Worm (Caenorhabditis elegans) whole organism, L1 larva: ENCODE results near the gene F53C3.7.

Experiments
- C34B4.2 ChIP-seq: sonication (generic microtip); optimal IDR thresholded peaks from 2 replicates; lab custom pipeline; 2017; ENCODE audit warnings: mild to moderate bottlenecking, missing genetic modification characterization, missing compliant biosample characterization
- F16B12.6 ChIP-seq: fragments of 150-350 bp; optimal IDR thresholded peaks from 2 replicates; lab custom pipeline; 2014; ENCODE audit warnings: missing biosample characterization, missing genetic modification characterization
- Y116A8C.19 ChIP-seq: sonication (generic microtip); optimal IDR thresholded peaks from 2 replicates; lab custom pipeline; 2016; ENCODE audit warnings: missing compliant biosample characterization, missing genetic modification characterization, borderline replicate concordance
- aha-1 ChIP-seq: fragments of 150-350 bp; optimal IDR thresholded peaks from 2 replicates; lab custom pipeline; 2014; ENCODE audit warnings: missing biosample characterization, missing genetic modification characterization
- aly-2 ChIP-seq: fragments of 150-350 bp; optimal IDR thresholded peaks from 2 replicates; lab custom pipeline; 2014; ENCODE audit warnings: missing biosample characterization, missing genetic modification characterization
- blmp-1 ChIP-seq: fragments of 150-350 bp; optimal IDR thresholded peaks from 2 replicates; lab custom pipeline; 2014; ENCODE audit warnings: missing biosample characterization, missing genetic modification characterization
- ceh-8 ChIP-seq: fragments of 200-800 bp; sonication (Bioruptor generic); optimal IDR thresholded peaks from 2 replicates; lab custom pipeline; 2018; ENCODE audit warnings: mild to moderate bottlenecking, missing genetic modification characterization, moderate library complexity, missing compliant biosample characterization
- ceh-88 ChIP-seq: fragments of 200-800 bp; sonication (Bioruptor generic); IDR thresholded peaks from 2 replicates; pipeline ENCODE4 v1.3.6; 2022; ENCODE audit warnings: missing genetic modification characterization, missing compliant biosample characterization
- ceh-90 ChIP-seq: sonication (generic microtip); optimal IDR thresholded peaks from 2 replicates; lab custom pipeline; 2016; ENCODE audit warnings: missing genetic modification characterization, missing compliant biosample characterization
- dpl-1 ChIP-seq, 3 experiments: fragments of 150-350 bp in 2 of 3; sonication (generic microtip) in 1 of 3; optimal IDR thresholded peaks; 2 replicates each; lab custom pipeline; 2014 to 2017; ENCODE audit warnings: missing biosample characterization in 3 of 3, missing genetic modification characterization in 3 of 3, missing genetic modification reagents in 3 of 3
- efl-1 ChIP-seq, 4 experiments: fragments of 150-350 bp; optimal IDR thresholded peaks in 3 of 4; peaks in 1 of 4; 1 replicate in 1 of 4; 2 replicates in 3 of 4; lab custom pipeline; 2014; ENCODE audit warnings: missing biosample characterization in 2 of 4, missing genetic modification characterization in 2 of 4, missing genetic modification reagents in 2 of 4
- efl-3 ChIP-seq: fragments of 200-800 bp; sonication (Bioruptor generic); optimal IDR thresholded peaks from 2 replicates; lab custom pipeline; 2018; ENCODE audit warnings: mild to moderate bottlenecking, missing genetic modification characterization, missing compliant biosample characterization
- egl-27 ChIP-seq, 2 experiments: fragments of 150-350 bp in 1 of 2; sonication (generic microtip); optimal IDR thresholded peaks; 3 replicates each; lab custom pipeline; 2017 to 2018; ENCODE audit warnings: missing biosample characterization in 2 of 2, missing genetic modification characterization in 2 of 2, missing genetic modification reagents in 2 of 2
- elt-2 ChIP-seq: sonication (generic microtip); optimal IDR thresholded peaks from 2 replicates; lab custom pipeline; 2016; ENCODE audit warnings: missing genetic modification characterization, mild to moderate bottlenecking, inconsistent platforms, missing compliant biosample characterization, missing genetic modification reagents
- fkh-10 ChIP-seq: sonication (generic microtip); optimal IDR thresholded peaks from 2 replicates; lab custom pipeline; 2017; ENCODE audit warnings: missing biosample characterization, missing genetic modification reagents, missing genetic modification characterization
- fkh-4 ChIP-seq: sonication (generic microtip); optimal IDR thresholded peaks from 2 replicates; lab custom pipeline; 2016; ENCODE audit warnings: missing compliant biosample characterization, missing genetic modification characterization, borderline replicate concordance
- fkh-8 ChIP-seq: sonication (generic microtip); optimal IDR thresholded peaks from 2 replicates; lab custom pipeline; 2016; ENCODE audit warnings: mild to moderate bottlenecking, missing genetic modification characterization, missing compliant biosample characterization
- fos-1 ChIP-seq: fragments of 150-350 bp; optimal IDR thresholded peaks from 2 replicates; lab custom pipeline; 2014; ENCODE audit warnings: missing biosample characterization, missing genetic modification characterization
- grh-1 ChIP-seq: fragments of 200-800 bp; sonication (Bioruptor generic); IDR thresholded peaks from 2 replicates; pipeline ENCODE4 v1.3.6; 2022; ENCODE audit warnings: missing genetic modification reagents, missing genetic modification characterization, missing compliant biosample characterization
- hlh-17 ChIP-seq: fragments of 200-800 bp; sonication (Bioruptor generic); optimal IDR thresholded peaks from 2 replicates; lab custom pipeline; 2018; ENCODE audit warnings: missing genetic modification characterization, mild to moderate bottlenecking, missing compliant biosample characterization, moderate library complexity, borderline replicate concordance
- hpl-2 ChIP-seq: fragments of 150-350 bp; optimal IDR thresholded peaks from 2 replicates; lab custom pipeline; 2014; ENCODE audit warnings: missing biosample characterization, missing genetic modification reagents, missing genetic modification characterization
- irx-1 ChIP-seq: sonication (generic microtip); optimal IDR thresholded peaks from 2 replicates; lab custom pipeline; 2016; ENCODE audit warnings: missing genetic modification characterization, missing compliant biosample characterization
- jun-1 ChIP-seq: fragments of 150-350 bp; optimal IDR thresholded peaks from 2 replicates; lab custom pipeline; 2014; ENCODE audit warnings: missing biosample characterization, missing genetic modification reagents, missing genetic modification characterization
- lin-15B ChIP-seq: fragments of 150-350 bp; sonication (generic microtip); optimal IDR thresholded peaks from 3 replicates; lab custom pipeline; 2014; ENCODE audit warnings: missing biosample characterization, missing genetic modification characterization
- lin-35 ChIP-seq, 2 experiments: fragments of 150-350 bp; optimal IDR thresholded peaks; 2 replicates each; lab custom pipeline; 2014; ENCODE audit warnings: missing biosample characterization in 2 of 2, missing genetic modification characterization in 2 of 2, missing genetic modification reagents in 2 of 2
- lin-39 ChIP-seq: fragments of 150-350 bp; optimal IDR thresholded peaks from 2 replicates; lab custom pipeline; 2014; ENCODE audit warnings: missing biosample characterization, missing genetic modification reagents, missing genetic modification characterization
- lsy-2 ChIP-seq, 2 experiments: fragments of 150-350 bp; optimal IDR thresholded peaks; 2 replicates each; lab custom pipeline; 2014; ENCODE audit warnings: missing biosample characterization in 2 of 2, missing genetic modification characterization in 2 of 2
- mab-9 ChIP-seq: fragments of 200-800 bp; sonication (Bioruptor generic); IDR thresholded peaks from 2 replicates; pipeline ENCODE4 v1.3.6; 2022; ENCODE audit warnings: missing genetic modification reagents, missing genetic modification characterization, missing compliant biosample characterization
- mdl-1 ChIP-seq, 2 experiments: fragments of 150-350 bp; optimal IDR thresholded peaks; 2 replicates each; lab custom pipeline; 2014 to 2017; ENCODE audit warnings: missing biosample characterization in 2 of 2, missing genetic modification characterization in 2 of 2, inconsistent platforms in 1 of 2
- mep-1 ChIP-seq: fragments of 150-350 bp; optimal IDR thresholded peaks from 2 replicates; lab custom pipeline; 2014; ENCODE audit warnings: missing biosample characterization, missing genetic modification characterization
- nhr-19 ChIP-seq: fragments of 200-800 bp; sonication (Bioruptor generic); conservative IDR thresholded peaks from 2 replicates; pipeline ENCODE4 v1.3.6; 2022; ENCODE audit warnings: missing genetic modification characterization, missing compliant biosample characterization
- nhr-20 ChIP-seq: sonication (generic microtip); optimal IDR thresholded peaks from 2 replicates; lab custom pipeline; 2016; ENCODE audit warnings: mild to moderate bottlenecking, missing genetic modification characterization, missing compliant biosample characterization
- nhr-237 ChIP-seq: fragments of 150-350 bp; optimal IDR thresholded peaks from 2 replicates; lab custom pipeline; 2014; ENCODE audit warnings: missing biosample characterization, missing genetic modification characterization
- nhr-28 ChIP-seq: fragments of 150-350 bp; optimal IDR thresholded peaks from 2 replicates; lab custom pipeline; 2014; ENCODE audit warnings: missing biosample characterization, missing genetic modification characterization
- nhr-47 ChIP-seq: sonication (generic microtip); optimal IDR thresholded peaks from 2 replicates; lab custom pipeline; 2016; ENCODE audit warnings: mild to moderate bottlenecking, missing genetic modification characterization, moderate library complexity, missing compliant biosample characterization
- nhr-76 ChIP-seq: sonication (generic microtip); optimal IDR thresholded peaks from 2 replicates; lab custom pipeline; 2017; ENCODE audit warnings: missing biosample characterization, missing genetic modification characterization
- nhr-85 ChIP-seq: sonication (generic microtip); peaks from one replicate; lab custom pipeline; 2016; ENCODE audit warnings: missing genetic modification characterization, inconsistent platforms, missing compliant biosample characterization
- nhr-90 ChIP-seq: sonication (generic microtip); optimal IDR thresholded peaks from 2 replicates; lab custom pipeline; 2016; ENCODE audit warnings: mild to moderate bottlenecking, missing genetic modification characterization, missing compliant biosample characterization; ENCODE audit not compliant: poor library complexity
- pag-3 ChIP-seq: sonication (generic microtip); optimal IDR thresholded peaks from 2 replicates; lab custom pipeline; 2017; ENCODE audit warnings: missing genetic modification characterization, mild to moderate bottlenecking, missing compliant biosample characterization, antibody characterized with exemption, borderline replicate concordance; ENCODE audit not compliant: insufficient read depth
- rnt-1 ChIP-seq: sonication (generic microtip); optimal IDR thresholded peaks from 2 replicates; lab custom pipeline; 2016; ENCODE audit warnings: mild to moderate bottlenecking, missing genetic modification characterization, moderate library complexity, missing compliant biosample characterization
- snpc-4 ChIP-seq: fragments of 150-350 bp; optimal IDR thresholded peaks from 2 replicates; lab custom pipeline; 2014; ENCODE audit warnings: missing biosample characterization, missing genetic modification characterization
- sox-4 ChIP-seq: sonication (generic microtip); optimal IDR thresholded peaks from 2 replicates; lab custom pipeline; 2016; ENCODE audit warnings: missing genetic modification characterization, missing compliant biosample characterization
- sup-37 ChIP-seq: fragments of 200-800 bp; sonication (Bioruptor generic); optimal IDR thresholded peaks from 2 replicates; lab custom pipeline; 2018; ENCODE audit warnings: mild to moderate bottlenecking, missing genetic modification characterization, missing compliant biosample characterization
- tbx-2 ChIP-seq: sonication (generic microtip); optimal IDR thresholded peaks from 2 replicates; lab custom pipeline; 2016; ENCODE audit warnings: missing genetic modification characterization, missing compliant biosample characterization
- unc-30 ChIP-seq: sonication (generic microtip); optimal IDR thresholded peaks from 2 replicates; lab custom pipeline; 2017; ENCODE audit warnings: missing biosample characterization, missing genetic modification characterization
- unc-62 ChIP-seq: fragments of 150-350 bp; optimal IDR thresholded peaks from 2 replicates; lab custom pipeline; 2014; ENCODE audit warnings: missing biosample characterization, missing genetic modification reagents, missing genetic modification characterization
- unc-86 ChIP-seq: sonication (generic microtip); optimal IDR thresholded peaks from 2 replicates; lab custom pipeline; 2016; ENCODE audit warnings: missing genetic modification characterization, missing compliant biosample characterization
- unc-98 ChIP-seq: fragments of 200-800 bp; sonication (Bioruptor generic); IDR thresholded peaks from 2 replicates; pipeline ENCODE4 v1.3.6; 2022; ENCODE audit warnings: missing genetic modification characterization, missing compliant biosample characterization
- vab-15 ChIP-seq: sonication (generic microtip); optimal IDR thresholded peaks from 2 replicates; lab custom pipeline; 2017; ENCODE audit warnings: missing genotype, mild to moderate bottlenecking, missing genetic modification characterization, missing compliant biosample characterization
- xbp-1 ChIP-seq: sonication (generic microtip); optimal IDR thresholded peaks from 2 replicates; lab custom pipeline; 2016; ENCODE audit warnings: missing genetic modification characterization, missing compliant biosample characterization
- ztf-11 ChIP-seq, 2 experiments: sonication (generic microtip); optimal IDR thresholded peaks; 2 replicates each; lab custom pipeline; 2016 to 2017; ENCODE audit warnings: missing genetic modification characterization in 2 of 2, missing biosample characterization in 1 of 2, missing compliant biosample characterization in 1 of 2

The F53C3.7 gene

DNA sequence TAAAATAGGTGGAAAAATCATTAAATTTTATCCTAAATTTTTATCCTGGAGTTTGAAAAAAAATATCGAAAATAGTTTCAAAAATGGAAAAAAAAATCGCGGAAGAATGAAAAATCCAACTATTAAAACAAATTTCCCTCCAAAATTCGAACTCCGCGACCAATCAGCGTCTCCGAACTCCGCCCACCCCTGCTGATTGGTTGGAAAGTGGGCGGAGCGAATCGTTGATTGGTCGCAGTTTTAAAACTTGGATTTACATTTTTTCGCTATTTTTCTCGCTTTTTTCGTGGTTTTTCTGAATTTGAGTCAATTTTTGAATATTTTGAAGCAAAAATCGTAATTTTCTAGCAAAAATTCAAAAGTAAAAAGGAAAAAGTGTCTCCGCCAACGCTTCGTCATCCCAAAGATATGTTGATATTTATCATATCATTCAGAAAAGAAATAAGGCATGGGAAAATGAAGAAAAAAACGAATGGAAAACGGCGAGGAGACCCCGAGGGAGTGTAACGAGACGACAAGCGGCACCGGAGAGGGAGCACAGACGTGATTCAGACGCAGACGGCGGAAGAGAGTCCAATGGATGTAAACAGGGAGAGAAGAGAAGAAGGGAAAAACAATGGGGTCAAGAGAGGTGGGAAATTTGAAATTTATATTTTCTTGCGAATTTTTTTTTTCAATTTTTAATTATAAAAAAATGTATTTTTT, 35.8 kb downstream of the F53C3.7 start:
- TF ChIP-seq unc-62 (GFP tag; lab: Kevin White, UChicago) (no peak), F16B12.6 (tag; lab: Kevin White, UChicago) (no peak), ceh-88 (GFP tag; lab: Robert Waterston, UW) (no peak), fkh-8 (tag; lab: Kevin White, UChicago) (peak; percentile 2), hpl-2 (GFP tag; lab: Kevin White, UChicago) (no peak), rnt-1 (tag; lab: Kevin White, UChicago) (no peak), pag-3 (tag; lab: Kevin White, UChicago) (no peak), aha-1 (tag; lab: Kevin White, UChicago) (no peak), fkh-4 (tag; lab: Kevin White, UChicago) (no peak), mdl-1 (tag; optimal IDR thresholded peaks at IDR 0.05; lab: Kevin White, UChicago) (peak in 1 of 2 experiments; percentile 62), tbx-2 (tag; lab: Kevin White, UChicago) (peak; percentile 15), nhr-85 (peak; percentile 67), nhr-19 (0 out of 2 replicates have a peak, but pooled peaks have one; percentile 4), hlh-17 (GFP tag; lab: Kevin White, UChicago) (no peak), lin-15B (tag; lab: Kevin White, UChicago) (no peak), unc-98 (GFP tag; lab: Robert Waterston, UW) (no peak), elt-2 (tag; lab: Kevin White, UChicago) (no peak), efl-1 (optimal IDR thresholded peaks at IDR 0.05; lab: Kevin White, UChicago) (peak; percentile 49 to 63), efl-1 (GFP tag; optimal IDR thresholded peaks at IDR 0.05 in 1 of 2; lab: Kevin White, UChicago) (peak; percentile 66 to 93), egl-27 (tag; optimal IDR thresholded peaks at IDR 0.05; lab: Kevin White, UChicago) (no peak), lsy-2 (tag; optimal IDR thresholded peaks at IDR 0.05; lab: Kevin White, UChicago) (peak; percentile 53 to 54), dpl-1 (GFP tag; optimal IDR thresholded peaks at IDR 0.05; lab: Kevin White, UChicago) (peak; percentile 39 to 70 (median 65)), ztf-11 (tag; optimal IDR thresholded peaks at IDR 0.05; lab: Kevin White, UChicago) (no peak), lin-35 (GFP tag; optimal IDR thresholded peaks at IDR 0.05; lab: Kevin White, UChicago) (peak; percentile 38 to 74), mep-1 (peak; percentile 21), nhr-28 (no peak), C34B4.2 (tag; lab: Kevin White, UChicago) (no peak), nhr-47 (no peak), lin-39 (tag; lab: Kevin White, UChicago) (no peak), jun-1 (tag; lab: Kevin White, UChicago) (no peak), fkh-10 (GFP tag; lab: Kevin White, UChicago) (no peak), unc-30 (tag; lab: Kevin White, UChicago) (no peak), nhr-237 (tag; lab: Kevin White, UChicago) (no peak), vab-15 (no peak), aly-2 (tag; lab: Kevin White, UChicago) (no peak), snpc-4 (tag; lab: Kevin White, UChicago) (no peak), Y116A8C.19 (no peak), sup-37 (no peak), ceh-8 (GFP tag; lab: Kevin White, UChicago) (no peak), mab-9 (GFP tag; lab: Robert Waterston, UW) (no peak), nhr-20 (tag; lab: Kevin White, UChicago) (peak; percentile 65), grh-1 (no peak), unc-86 (no peak), xbp-1 (tag; lab: Kevin White, UChicago) (peak; percentile 15), nhr-76 (tag; lab: Kevin White, UChicago) (no peak), blmp-1 (tag; lab: Kevin White, UChicago) (peak; percentile 91), sox-4 (tag; lab: Kevin White, UChicago) (no peak), nhr-90 (tag; lab: Kevin White, UChicago) (peak; percentile 30), irx-1 (tag; lab: Kevin White, UChicago) (no peak), ceh-90 (no peak), efl-3 (GFP tag; lab: Kevin White, UChicago) (no peak), fos-1 (tag; lab: Kevin White, UChicago) (no peak)
